Worm (Caenorhabditis elegans): ENCODE measurements around the gene srh-89.
A peak's percentile ranks its signal among the peaks of the same experiment; 100 is the strongest.

Gene srh-89

ce11 chrV:7465509-7465908, 913 bp upstream of the srh-89 start, which contains the start of gene F25E5.1:
Gene F25E5.1 (plus strand): TSS chrV:7465884.
- TF ChIP-seq nhr-23 (tag; optimal IDR thresholded peaks at IDR 0.05) (no peak), mbf-1 (tag; optimal IDR thresholded peaks at IDR 0.05) (no peak), peb-1 (tag; optimal IDR thresholded peaks at IDR 0.05) (no peak), unc-55 (GFP tag; optimal IDR thresholded peaks at IDR 0.05) (no peak), crh-2 (tag; optimal IDR thresholded peaks at IDR 0.05) (peak; percentile 75), gmeb-1 (tag; optimal IDR thresholded peaks at IDR 0.05) (peak; percentile 56), nhr-11 (tag; optimal IDR thresholded peaks at IDR 0.05) (no peak), sma-3 (GFP tag; optimal IDR thresholded peaks at IDR 0.05) (no peak), unc-39 (tag; optimal IDR thresholded peaks at IDR 0.05) (no peak), mab-5 (tag; optimal IDR thresholded peaks at IDR 0.05) (peak; percentile 56), unc-62 (GFP tag; optimal IDR thresholded peaks at IDR 0.05) (no peak), C34F6.9 (tag; optimal IDR thresholded peaks at IDR 0.05) (peak; percentile 87), ceh-16 (tag; optimal IDR thresholded peaks at IDR 0.05) (no peak), nhr-237 (tag; optimal IDR thresholded peaks at IDR 0.05) (no peak), elt-3 (tag; optimal IDR thresholded peaks at IDR 0.05) (no peak), lsy-2 (tag; optimal IDR thresholded peaks at IDR 0.05) (peak in 1 of 2 experiments; percentile 2), fos-1 (tag; optimal IDR thresholded peaks at IDR 0.05) (peak; percentile 55), nhr-12 (tag; optimal IDR thresholded peaks at IDR 0.05) (no peak), elt-1 (tag; optimal IDR thresholded peaks at IDR 0.05) (no peak), zag-1 (tag; optimal IDR thresholded peaks at IDR 0.05) (peak; percentile 13), lin-11 (tag; optimal IDR thresholded peaks at IDR 0.05) (peak; percentile 36), snpc-4 (tag; optimal IDR thresholded peaks at IDR 0.05) (no peak), lin-13 (GFP tag; optimal IDR thresholded peaks at IDR 0.05) (peak; percentile 53), F13H6.1 (tag; optimal IDR thresholded peaks at IDR 0.05) (peak; percentile 78), ZK546.5 (tag; optimal IDR thresholded peaks at IDR 0.05) (no peak), mdl-1 (tag; optimal IDR thresholded peaks at IDR 0.05) (peak in 1 of 2 experiments; percentile 57)

- no peak for TF ChIP-seq elt-1 (tag; optimal IDR thresholded peaks at IDR 0.05)
Measured at ce11 chrV:7460898-7461297, 3.7 kb downstream of the srh-89 start, which contains the start of gene srh-92. Gene srh-92 (minus strand): TSS chrV:7460998.

ce11 chrV:7455008-7455407, 9.6 kb downstream of the srh-89 start, which contains the start of gene F25E5.2:
Gene F25E5.2 (plus strand): TSS chrV:7455308.
- no peak for TF ChIP-seq lin-39 (tag; optimal IDR thresholded peaks at IDR 0.05)
- TF ChIP-seq nhr-237 (tag; optimal IDR thresholded peaks at IDR 0.05), result no peak
- no peak for TF ChIP-seq blmp-1 (tag; optimal IDR thresholded peaks at IDR 0.05; ENCODE audit: insufficient read depth)
- no peak for TF ChIP-seq mbf-1 (tag; optimal IDR thresholded peaks at IDR 0.05)
- no peak for TF ChIP-seq ztf-11 (tag; optimal IDR thresholded peaks at IDR 0.05)
- no peak for TF ChIP-seq mdl-1 (tag; optimal IDR thresholded peaks at IDR 0.05)
- no peak for TF ChIP-seq unc-39 (tag; optimal IDR thresholded peaks at IDR 0.05)
- TF ChIP-seq sma-9 (GFP tag; optimal IDR thresholded peaks at IDR 0.05), result no peak
- no peak for TF ChIP-seq sma-9 (tag; optimal IDR thresholded peaks at IDR 0.05)
- no peak for TF ChIP-seq peb-1 (tag; optimal IDR thresholded peaks at IDR 0.05)
- no peak for TF ChIP-seq nhr-77 (tag; optimal IDR thresholded peaks at IDR 0.05)
- no peak for TF ChIP-seq ztf-4 (tag; optimal IDR thresholded peaks at IDR 0.05)
- no peak for TF ChIP-seq nhr-6 (tag; optimal IDR thresholded peaks at IDR 0.05)
- TF ChIP-seq sem-4 (tag; optimal IDR thresholded peaks at IDR 0.05), result no peak
- TF ChIP-seq lsy-2 (tag; optimal IDR thresholded peaks at IDR 0.05), result no peak
- TF ChIP-seq fos-1 (tag; optimal IDR thresholded peaks at IDR 0.05), result no peak

ce11 chrV:7454236-7454635, 10.4 kb downstream of the srh-89 start, which contains the start of gene try-8:
Gene try-8 (minus strand): TSS chrV:7454336.
- no peak for TF ChIP-seq nhr-6 (tag; optimal IDR thresholded peaks at IDR 0.05)
- no peak for TF ChIP-seq zag-1 (tag; optimal IDR thresholded peaks at IDR 0.05)
- TF ChIP-seq ama-1 (optimal IDR thresholded peaks at IDR 0.05), result no peak
- TF ChIP-seq sma-3 (GFP tag; optimal IDR thresholded peaks at IDR 0.05), result no peak
- TF ChIP-seq fos-1 (tag; optimal IDR thresholded peaks at IDR 0.05), result no peak
- no peak for TF ChIP-seq alr-1 (tag; optimal IDR thresholded peaks at IDR 0.05)
- TF ChIP-seq peb-1 (tag; optimal IDR thresholded peaks at IDR 0.05), result no peak
- no peak for TF ChIP-seq ztf-11 (tag; optimal IDR thresholded peaks at IDR 0.05)
- TF ChIP-seq ztf-1 (GFP tag; conservative IDR thresholded peaks at IDR 0.05), result no peak
- TF ChIP-seq mbf-1 (tag; optimal IDR thresholded peaks at IDR 0.05), result no peak
- TF ChIP-seq egl-27 (tag; optimal IDR thresholded peaks at IDR 0.05), result no peak
- TF ChIP-seq nhr-21 (tag; optimal IDR thresholded peaks at IDR 0.05), result no peak
- no peak for TF ChIP-seq sma-9 (GFP tag; optimal IDR thresholded peaks at IDR 0.05)
- TF ChIP-seq sma-9 (tag; optimal IDR thresholded peaks at IDR 0.05), result no peak
- no peak for TF ChIP-seq ZK546.5 (tag; optimal IDR thresholded peaks at IDR 0.05)
- TF ChIP-seq mdl-1 (tag; optimal IDR thresholded peaks at IDR 0.05), result no peak
- TF ChIP-seq nhr-11 (tag; optimal IDR thresholded peaks at IDR 0.05), result no peak
